Worm (Caenorhabditis elegans) whole organism, young adult: Measurements from ENCODE around the gene cki-2.

ENCODE experiments used
- F37B4.10 ChIP-seq: fragments of 200-800 bp; sonication (Bioruptor generic); IDR thresholded peaks from 2 replicates; pipeline ENCODE4 v1.3.6; 2022; ENCODE audit warnings: missing genetic modification characterization, missing compliant biosample characterization
- ceh-58 ChIP-seq: fragments of 200-800 bp; sonication (Bioruptor generic); IDR thresholded peaks from 2 replicates; pipeline ENCODE4 v1.3.6; 2022; ENCODE audit warnings: missing genetic modification characterization, missing compliant biosample characterization
- egl-44 ChIP-seq: fragments of 200-800 bp; sonication (Bioruptor generic); IDR thresholded peaks from 2 replicates; pipeline ENCODE4 v1.3.6; 2022; ENCODE audit warnings: missing genetic modification reagents, missing genetic modification characterization, missing compliant biosample characterization
- him-1 ChIP-seq: sonication (generic microtip); optimal IDR thresholded peaks from 2 replicates; lab custom pipeline; 2016; ENCODE audit warnings: missing genotype, missing genetic modification reagents, missing genetic modification characterization, missing compliant biosample characterization
- lin-35 ChIP-seq, 3 experiments: fragments of 150-350 bp in 2 of 3; sonication (generic microtip) in 1 of 3; optimal IDR thresholded peaks; 2 replicates each; lab custom pipeline; 2014 to 2018; ENCODE audit warnings: missing biosample characterization in 3 of 3, missing genetic modification characterization in 3 of 3, missing genetic modification reagents in 3 of 3
- snpc-4 ChIP-seq, 5 experiments: fragments of 150-350 bp in 1 of 5; sonication (generic microtip) in 4 of 5; optimal IDR thresholded peaks; 2 replicates each; lab custom pipeline; 2014 to 2018; ENCODE audit warnings: missing genetic modification characterization in 5 of 5, missing biosample characterization in 3 of 5, antibody characterized with exemption in 2 of 5, mild to moderate bottlenecking in 2 of 5, missing compliant biosample characterization in 2 of 5, missing genotype in 2 of 5, moderate library complexity in 2 of 5, missing genetic modification reagents in 1 of 5
- ztf-22 ChIP-seq: fragments of 200-800 bp; sonication (Bioruptor generic); optimal IDR thresholded peaks from 2 replicates; lab custom pipeline; 2018; ENCODE audit warnings: mild to moderate bottlenecking, missing genetic modification characterization, moderate library complexity, missing compliant biosample characterization
- ztf-28 ChIP-seq: fragments of 200-800 bp; sonication (Bioruptor generic); IDR thresholded peaks from 2 replicates; pipeline ENCODE4 v1.3.6; 2022; ENCODE audit warnings: missing genetic modification reagents, missing genetic modification characterization, missing compliant biosample characterization

DNA sequence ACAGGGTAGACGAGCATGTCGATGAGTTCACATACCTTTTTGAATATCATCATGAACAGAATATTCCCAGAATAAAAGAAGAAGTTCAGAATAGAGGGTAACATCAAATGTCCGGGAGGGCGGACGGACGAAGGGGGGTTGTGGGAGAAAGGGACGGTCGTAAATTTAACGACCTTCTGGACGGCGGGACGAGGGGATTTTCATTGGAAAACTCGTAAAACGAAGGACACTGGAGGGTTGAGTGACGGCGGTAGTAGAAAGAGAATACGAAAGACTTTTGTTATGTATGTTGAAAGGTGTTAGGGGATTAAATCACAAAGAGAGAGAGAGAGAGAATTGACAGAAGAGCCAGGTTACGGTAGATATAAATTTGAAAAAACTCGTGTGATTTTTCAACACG lies 34.3 kb downstream of the cki-2 start:
- TF ChIP-seq egl-44 (GFP tag; lab: Robert Waterston, UW) (no peak), ceh-58 (GFP tag; lab: Robert Waterston, UW) (no peak), him-1 (tag; lab: Kevin White, UChicago) (no peak), F37B4.10 (GFP tag; lab: Robert Waterston, UW) (no peak), ztf-28 (GFP tag; lab: Robert Waterston, UW) (no peak), snpc-4 (GFP tag; optimal IDR thresholded peaks at IDR 0.05; lab: Kevin White, UChicago) (no peak), snpc-4 (tag; optimal IDR thresholded peaks at IDR 0.05; lab: Kevin White, UChicago) (no peak), lin-35 (GFP tag; optimal IDR thresholded peaks at IDR 0.05; lab: Kevin White, UChicago) (no peak), ztf-22 (GFP tag; lab: Kevin White, UChicago) (no peak)
